Worm (Caenorhabditis elegans): ENCODE results near the gene C16C8.10.

DNA sequence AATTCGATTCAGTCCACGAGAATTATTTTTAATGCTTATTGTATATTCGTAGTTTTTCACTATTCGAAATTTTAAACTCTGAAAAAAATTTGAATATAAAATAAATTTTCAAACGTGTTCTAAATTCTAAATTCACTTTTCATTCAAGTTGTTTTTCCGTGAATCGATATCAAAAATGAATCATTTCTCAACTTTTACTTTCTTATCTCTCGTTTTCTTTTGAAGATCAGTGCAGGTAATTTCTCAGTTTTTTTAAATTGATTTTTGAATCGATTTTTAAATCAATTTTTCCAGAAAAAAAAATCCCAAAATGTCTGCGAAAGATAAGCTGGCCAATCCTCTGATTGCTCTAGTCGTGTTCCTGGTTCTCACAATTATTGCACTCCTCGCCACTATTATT is 48.0 kb downstream of the C16C8.10 start, which contains the start of gene nep-6:
- no peak for TF ChIP-seq nhr-23 (tag; optimal IDR thresholded peaks at IDR 0.05)
- TF ChIP-seq zag-1 (tag; optimal IDR thresholded peaks at IDR 0.05): no peak
- no peak for TF ChIP-seq unc-55 (GFP tag; optimal IDR thresholded peaks at IDR 0.05)
- no peak for TF ChIP-seq aly-2 (tag; optimal IDR thresholded peaks at IDR 0.05)
- TF ChIP-seq ZK546.5 (tag; optimal IDR thresholded peaks at IDR 0.05): no peak
- TF ChIP-seq snpc-4 (tag; optimal IDR thresholded peaks at IDR 0.05): no peak
- TF ChIP-seq lin-13 (GFP tag; optimal IDR thresholded peaks at IDR 0.05): no peak
- TF ChIP-seq nhr-237 (tag; optimal IDR thresholded peaks at IDR 0.05): no peak

Measured in whole organism, L2 larva.